Worm (Caenorhabditis elegans): ENCODE data around the gene C31B8.9.
"Not testable (repeated sequence)": the region's sequence is repeated elsewhere in the genome, so short reads cannot be mapped to it uniquely, and the experiment has no call there.

C31B8.9 gene

DNA sequence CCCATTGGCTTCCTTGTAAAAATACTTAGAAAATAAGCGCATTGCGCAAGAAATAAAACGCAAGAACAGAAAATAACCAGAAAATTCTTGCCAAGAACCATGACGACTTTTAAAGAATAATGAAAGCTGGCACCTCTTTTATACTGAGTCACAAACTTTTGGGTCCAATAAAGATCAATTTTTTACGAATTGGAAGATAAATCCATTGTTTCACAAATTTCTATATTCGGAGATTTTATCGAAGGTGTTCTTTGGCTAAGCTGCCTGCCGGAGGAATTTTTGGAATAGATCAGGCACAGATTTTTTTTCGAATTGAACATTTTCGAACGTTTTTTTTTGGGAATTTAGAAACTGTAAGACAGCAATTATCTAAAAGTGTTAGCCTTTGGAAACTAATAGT is at the start of gene C31B8.9:
Gene C31B8.9 (minus strand): TSS at position 101 of the 400 bp plus-strand sequence.
- TF ChIP-seq him-1 (tag; optimal IDR thresholded peaks at IDR 0.05) (no peak), dao-5 (tag; optimal IDR thresholded peaks at IDR 0.05) (no peak), W03F9.2 (tag; optimal IDR thresholded peaks at IDR 0.05) (no peak)

DNA sequence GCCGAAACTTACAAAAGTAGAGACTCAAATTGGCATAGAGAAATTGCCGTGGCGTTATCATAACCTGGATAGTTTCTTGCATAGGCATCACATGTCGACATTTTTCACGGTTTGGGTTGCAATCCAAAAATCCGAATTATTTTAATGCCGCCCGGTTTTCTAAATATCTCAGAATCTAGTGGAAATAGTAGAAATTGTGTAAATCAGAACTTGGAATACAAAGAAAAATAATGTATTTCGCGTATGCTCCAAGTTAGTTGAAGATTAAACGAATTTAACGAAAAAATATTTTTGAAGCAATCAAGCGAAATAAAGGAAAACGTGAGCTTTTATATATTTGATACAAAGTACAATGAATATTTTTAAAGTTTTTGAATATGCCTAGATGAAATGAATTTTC is 48.1 kb upstream of the C31B8.9 start, which contains the start of gene srw-144:
Gene srw-144 (minus strand): TSS at position 101 of the 400 bp plus-strand sequence.
- TF ChIP-seq W03F9.2 (tag; optimal IDR thresholded peaks at IDR 0.05) = no peak
- no peak for TF ChIP-seq dao-5 (tag; optimal IDR thresholded peaks at IDR 0.05)
- TF ChIP-seq him-1 (tag; optimal IDR thresholded peaks at IDR 0.05) = no peak

DNA sequence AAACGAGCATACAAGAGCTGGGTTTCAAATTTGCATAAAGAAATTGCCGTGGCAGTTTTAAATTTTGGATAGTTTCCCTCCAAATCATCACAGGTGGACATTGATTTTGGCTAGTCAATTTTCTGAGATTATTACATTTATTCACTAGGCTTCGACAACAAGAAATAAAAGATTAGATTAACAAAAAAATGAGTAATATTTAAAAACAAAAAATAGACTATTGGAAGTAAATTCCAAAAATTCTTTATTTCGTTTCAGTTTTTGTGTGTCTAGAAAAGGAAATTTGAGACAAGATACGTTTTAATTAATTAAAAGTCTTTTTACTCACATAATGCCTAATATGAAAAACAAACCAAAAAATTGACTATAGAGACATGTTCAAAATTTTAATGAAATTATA is 45.4 kb upstream of the C31B8.9 start, which contains the start of gene srw-142:
Gene srw-142 (minus strand): TSS at position 101 of the 400 bp plus-strand sequence.
- TF ChIP-seq him-1 (tag; optimal IDR thresholded peaks at IDR 0.05) (no peak), W03F9.2 (tag; optimal IDR thresholded peaks at IDR 0.05) (no peak), dao-5 (tag; optimal IDR thresholded peaks at IDR 0.05) (no peak)

DNA sequence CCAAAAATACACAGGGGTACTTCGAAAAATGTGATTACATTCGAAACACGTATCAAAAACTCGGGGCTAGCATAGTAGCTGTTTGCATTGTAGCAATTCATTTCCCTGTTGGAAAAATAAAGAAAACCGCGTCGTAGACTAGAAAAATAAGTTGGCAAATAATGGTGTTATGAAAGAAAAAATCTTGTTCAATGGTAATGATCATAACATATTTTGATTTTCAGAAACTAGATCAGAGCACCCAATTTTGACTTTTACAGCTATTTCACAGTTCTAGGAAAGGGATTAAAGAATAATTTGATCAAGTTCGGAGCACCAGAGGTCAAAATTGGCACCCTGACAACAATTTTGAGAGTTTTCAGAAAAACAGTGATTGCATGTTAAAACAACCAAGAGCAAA is 42.5 kb upstream of the C31B8.9 start, which contains the start of gene srh-248:
Gene srh-248 (minus strand): TSS at position 101 of the 400 bp plus-strand sequence.
- TF ChIP-seq him-1, W03F9.2, dao-5 (tag; optimal IDR thresholded peaks at IDR 0.05): not testable (repeated sequence)

DNA sequence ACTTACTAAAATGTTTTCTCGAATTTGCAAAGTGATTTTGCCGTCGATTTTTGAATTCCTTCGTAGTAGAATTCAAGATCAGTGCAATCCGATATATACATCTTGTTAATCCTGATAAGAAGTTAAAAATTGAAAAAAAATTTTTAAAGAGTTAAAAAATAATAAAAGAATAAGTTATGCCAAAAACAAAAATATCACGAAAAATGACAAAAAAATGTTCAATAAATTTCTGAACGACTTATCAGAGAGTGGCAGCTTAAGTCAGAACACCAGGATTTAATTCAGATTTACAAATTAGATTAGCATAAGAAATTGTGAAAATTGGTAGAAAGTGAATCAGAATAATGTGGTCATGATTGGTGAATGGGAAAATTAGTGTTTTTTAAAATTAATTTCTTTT is 39.3 kb upstream of the C31B8.9 start, which contains the start of gene srw-122:
Gene srw-122 (minus strand): TSS at position 101 of the 400 bp plus-strand sequence.
- not testable (repeated sequence) for TF ChIP-seq W03F9.2, dao-5, him-1 (tag; optimal IDR thresholded peaks at IDR 0.05)

DNA sequence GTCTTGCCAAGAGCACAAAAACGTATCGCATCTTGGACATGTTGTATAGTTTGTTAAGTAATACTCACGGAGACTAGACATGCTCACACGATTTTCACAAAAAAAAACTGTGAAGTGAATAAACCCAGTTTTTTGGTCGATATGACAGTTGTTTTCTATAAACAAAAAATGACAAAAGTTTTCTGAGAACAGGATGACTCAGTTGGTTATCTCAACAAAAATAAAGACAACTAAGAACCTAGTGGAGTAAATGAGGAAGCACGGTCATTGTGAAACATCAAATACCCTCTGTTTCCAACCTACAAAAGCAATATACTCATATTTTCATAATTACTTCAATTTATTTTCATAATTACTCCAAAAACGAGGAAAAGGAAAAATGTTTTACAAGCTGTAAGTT is 32.8 kb upstream of the C31B8.9 start, which contains the start of gene srh-87:
Gene srh-87 (minus strand): TSS at position 101 of the 400 bp plus-strand sequence.
- TF ChIP-seq him-1 (tag; optimal IDR thresholded peaks at IDR 0.05) = no peak
- TF ChIP-seq dao-5 (tag; optimal IDR thresholded peaks at IDR 0.05) = no peak
- TF ChIP-seq W03F9.2 (tag; optimal IDR thresholded peaks at IDR 0.05) = no peak

DNA sequence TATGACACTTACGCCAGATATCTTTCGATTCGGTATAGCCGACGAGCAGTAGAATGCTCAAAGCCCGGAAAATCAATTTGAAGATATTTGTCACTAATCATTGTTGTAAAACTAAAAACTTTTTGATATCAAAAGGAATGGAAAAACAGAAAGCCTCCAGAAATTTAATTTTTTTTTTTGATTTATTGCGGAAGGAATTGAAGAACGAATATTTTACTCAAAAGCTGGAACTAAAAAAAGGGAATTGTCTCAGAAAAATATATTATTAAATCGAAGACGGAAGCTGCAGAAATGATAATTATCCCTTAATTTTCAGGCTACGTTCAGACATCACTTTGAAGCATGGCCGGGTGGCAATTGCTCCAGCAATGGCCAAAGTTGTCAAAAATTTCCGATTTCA is 31.1 kb upstream of the C31B8.9 start, which contains the start of gene srw-137:
Gene srw-137 (minus strand): TSS at position 101 of the 400 bp plus-strand sequence.
- TF ChIP-seq him-1 (tag; optimal IDR thresholded peaks at IDR 0.05) (no peak), dao-5 (tag; optimal IDR thresholded peaks at IDR 0.05) (no peak), W03F9.2 (tag; optimal IDR thresholded peaks at IDR 0.05) (no peak)

DNA sequence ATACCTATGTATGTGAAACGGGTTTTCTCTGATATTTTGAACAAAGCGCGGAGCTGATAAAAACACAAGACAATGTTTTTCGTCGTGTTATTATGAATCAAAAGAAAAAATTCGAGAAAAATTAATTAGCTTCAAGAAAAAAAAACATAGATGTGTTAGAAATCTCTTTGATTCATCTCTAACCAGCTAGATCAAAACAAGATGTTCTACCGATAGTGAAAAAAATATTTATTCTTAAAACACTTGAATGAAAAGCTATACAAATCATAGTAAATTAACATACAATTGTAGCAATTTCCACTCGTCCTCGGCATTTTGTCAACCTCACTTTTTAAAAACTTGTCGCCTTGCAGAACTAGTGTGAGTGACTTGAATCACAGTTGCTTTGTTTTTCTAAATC is 29.4 kb upstream of the C31B8.9 start:
- TF ChIP-seq W03F9.2 (tag; optimal IDR thresholded peaks at IDR 0.05) (no peak), dao-5 (tag; optimal IDR thresholded peaks at IDR 0.05) (no peak)

DNA sequence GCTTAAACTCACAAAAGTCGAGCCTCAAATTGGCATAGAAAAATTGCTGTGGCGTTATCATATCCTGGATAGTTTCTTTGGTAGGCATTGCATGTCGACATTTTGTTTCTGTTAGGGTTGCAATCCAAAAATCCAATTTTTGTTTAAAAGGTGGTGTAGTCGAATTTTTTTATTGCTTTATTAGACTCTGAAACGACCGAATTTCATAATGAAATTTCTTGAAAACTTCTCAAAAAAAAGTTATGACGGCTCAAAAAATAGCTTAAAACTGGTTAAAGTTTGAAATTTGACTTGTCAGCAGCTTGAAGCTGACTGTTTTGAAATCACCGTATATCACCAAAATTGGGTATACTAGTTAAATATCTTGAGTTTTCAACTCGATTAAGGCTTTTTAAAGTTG is 28.6 kb upstream of the C31B8.9 start, which contains the start of gene srw-143:
Gene srw-143 (minus strand): TSS at position 101 of the 400 bp plus-strand sequence.
- TF ChIP-seq W03F9.2 (tag; optimal IDR thresholded peaks at IDR 0.05) (no peak), him-1 (tag; optimal IDR thresholded peaks at IDR 0.05) (no peak), dao-5 (tag; optimal IDR thresholded peaks at IDR 0.05) (no peak)

DNA sequence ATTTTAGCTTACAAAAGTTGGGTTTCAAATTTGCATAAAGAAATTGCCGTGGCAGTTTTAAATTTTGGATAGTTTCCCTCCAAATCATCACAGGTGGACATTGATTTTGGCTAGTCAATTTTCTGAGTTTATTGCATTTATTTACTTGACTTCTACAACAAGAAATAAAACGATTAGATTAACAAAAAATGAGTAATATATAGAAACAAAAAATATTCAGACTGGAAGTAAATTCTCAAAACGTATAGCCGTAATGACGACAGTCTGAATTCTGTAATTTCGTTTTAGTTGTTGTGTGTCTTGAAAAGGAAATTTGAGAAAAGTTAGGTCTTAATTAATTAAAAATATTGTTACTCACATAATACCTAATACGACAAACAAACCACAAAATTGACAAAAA is 25.7 kb upstream of the C31B8.9 start, which contains the start of gene srw-141:
Gene srw-141 (minus strand): TSS at position 101 of the 400 bp plus-strand sequence.
- no peak for TF ChIP-seq dao-5 (tag; optimal IDR thresholded peaks at IDR 0.05)
- TF ChIP-seq W03F9.2 (tag; optimal IDR thresholded peaks at IDR 0.05) = no peak
- TF ChIP-seq him-1 (tag; optimal IDR thresholded peaks at IDR 0.05) = no peak

DNA sequence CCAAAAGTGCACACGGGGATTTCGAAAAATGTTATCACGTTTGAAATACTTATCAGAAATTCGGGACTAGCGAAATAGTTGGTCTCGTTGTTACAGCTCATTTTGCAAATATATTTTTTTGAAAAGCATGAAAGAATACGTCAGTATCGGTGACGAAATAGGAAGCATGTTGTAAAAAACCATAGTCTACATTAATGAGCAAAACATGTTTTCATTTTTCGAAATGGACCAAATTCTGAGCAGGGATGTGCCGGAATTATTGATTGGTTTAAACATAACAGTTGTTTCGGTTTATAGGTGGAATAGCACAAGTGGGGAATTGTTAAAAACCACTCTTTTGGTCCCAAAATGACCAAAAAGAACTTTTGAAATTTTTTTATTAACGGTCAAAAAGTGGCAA is 21.3 kb upstream of the C31B8.9 start, which contains the start of gene srh-247:
Gene srh-247 (minus strand): TSS at position 101 of the 400 bp plus-strand sequence.
- TF ChIP-seq W03F9.2 (tag; optimal IDR thresholded peaks at IDR 0.05) = no peak
- TF ChIP-seq him-1 (tag; optimal IDR thresholded peaks at IDR 0.05) = no peak
- TF ChIP-seq dao-5 (tag; optimal IDR thresholded peaks at IDR 0.05) = no peak

DNA sequence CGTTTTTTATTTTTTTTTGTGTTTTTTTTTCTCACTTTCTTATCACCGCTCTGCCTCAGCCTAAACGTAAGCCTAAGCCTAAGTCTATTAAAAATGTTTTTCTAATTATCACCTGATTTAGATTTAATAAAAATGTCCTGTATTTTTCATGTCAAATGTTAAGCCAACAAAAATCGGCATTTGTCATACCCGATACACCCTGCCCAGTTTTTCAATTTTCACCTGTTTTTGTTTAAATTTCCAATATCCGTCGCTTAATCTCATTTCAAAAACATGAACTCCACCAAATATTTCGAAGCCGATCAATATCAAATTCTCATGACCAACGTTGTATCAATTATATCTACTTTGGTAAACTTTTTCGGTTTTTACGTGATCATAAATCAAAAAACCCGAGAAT is 18.5 kb upstream of the C31B8.9 start, which contains the start of gene C31B8.1:
Gene C31B8.1 (plus strand): TSS at position 301 of the 400 bp plus-strand sequence.
- TF ChIP-seq him-1 (tag; optimal IDR thresholded peaks at IDR 0.05) (no peak), W03F9.2 (tag; optimal IDR thresholded peaks at IDR 0.05) (no peak), dao-5 (tag; optimal IDR thresholded peaks at IDR 0.05) (no peak)

DNA sequence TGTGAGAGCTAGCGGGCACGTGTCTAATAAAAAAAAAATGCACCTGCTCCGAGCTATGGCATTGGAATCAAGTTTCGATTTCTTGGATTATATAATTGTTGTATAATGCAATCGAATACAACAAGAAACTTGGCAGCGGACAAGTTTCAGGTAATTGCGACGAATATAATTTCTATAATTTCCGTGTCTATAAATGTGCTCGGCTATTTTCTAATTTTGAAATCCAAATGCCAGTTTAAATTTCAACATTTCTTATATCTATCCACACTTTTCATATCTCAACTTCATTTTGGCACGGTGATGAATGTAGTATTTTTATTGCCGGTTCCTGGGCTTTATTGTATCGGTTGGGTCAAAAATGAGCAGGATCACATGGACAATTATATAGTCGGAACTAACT is 17.0 kb upstream of the C31B8.9 start, which contains the start of gene C31B8.16:
Gene C31B8.16 (plus strand): TSS at position 301 of the 400 bp plus-strand sequence.
- TF ChIP-seq him-1 (tag; optimal IDR thresholded peaks at IDR 0.05) (no peak), dao-5 (tag; optimal IDR thresholded peaks at IDR 0.05) (no peak), W03F9.2 (tag; optimal IDR thresholded peaks at IDR 0.05) (no peak)

DNA sequence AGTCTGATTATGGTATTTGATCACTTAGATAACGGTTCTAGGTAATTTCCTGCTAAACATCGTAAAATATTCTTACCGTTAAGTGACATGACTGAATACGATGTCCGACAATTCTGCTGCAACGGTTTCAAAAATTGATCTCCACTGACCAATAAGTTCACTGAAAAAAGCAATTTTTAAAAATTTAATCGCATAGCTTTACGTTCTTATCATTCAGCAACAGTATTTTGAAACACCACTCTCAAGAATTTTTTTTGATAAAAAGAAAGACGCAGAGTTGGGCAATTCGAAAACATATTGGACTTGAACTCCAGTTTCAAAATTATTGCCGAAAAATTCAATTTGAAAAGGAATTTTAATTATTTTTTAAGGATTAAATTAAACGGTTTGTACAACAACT is 14.8 kb upstream of the C31B8.9 start, which contains the start of gene C31B8.12:
Gene C31B8.12 (minus strand): TSS at position 101 of the 400 bp plus-strand sequence.
- TF ChIP-seq him-1 (tag; optimal IDR thresholded peaks at IDR 0.05) = no peak
- no peak for TF ChIP-seq W03F9.2 (tag; optimal IDR thresholded peaks at IDR 0.05)

Data from whole organism, L4/young adult.